Worm (Caenorhabditis elegans): ENCODE results near the gene mpst-1.

ce11 chrV:11823978-11824377, 2.9 kb downstream of the mpst-1 start:
- TF ChIP-seq dao-5 (tag; optimal IDR thresholded peaks at IDR 0.05) (no peak), him-1 (tag; optimal IDR thresholded peaks at IDR 0.05) (no peak), W03F9.2 (tag; optimal IDR thresholded peaks at IDR 0.05) (peak; percentile 35)

All from whole organism, L4/young adult.